Worm (Caenorhabditis elegans) whole organism, L2 larva: ENCODE measurements around the gene F07A11.4.

Experiments
- aly-2 ChIP-seq: fragments of 150-350 bp; optimal IDR thresholded peaks from 2 replicates; lab custom pipeline; 2014; ENCODE audit warnings: missing biosample characterization, missing genetic modification characterization
- ceh-16 ChIP-seq: fragments of 150-350 bp; optimal IDR thresholded peaks from 2 replicates; lab custom pipeline; 2014; ENCODE audit warnings: missing biosample characterization, missing genetic modification characterization
- mab-5 ChIP-seq: fragments of 150-350 bp; optimal IDR thresholded peaks from 2 replicates; lab custom pipeline; 2014; ENCODE audit warnings: missing biosample characterization, missing genetic modification characterization
- mdl-1 ChIP-seq, 2 experiments: fragments of 150-350 bp in 1 of 2; sonication (generic microtip) in 1 of 2; optimal IDR thresholded peaks; 2 replicates each; lab custom pipeline; 2017; ENCODE audit warnings: missing biosample characterization in 2 of 2, missing genetic modification characterization in 2 of 2
- nhr-237 ChIP-seq: fragments of 150-350 bp; optimal IDR thresholded peaks from 2 replicates; lab custom pipeline; 2014; ENCODE audit warnings: missing biosample characterization, missing genetic modification characterization
- nhr-25 ChIP-seq: fragments of 150-350 bp; sonication (generic microtip); optimal IDR thresholded peaks from 3 replicates; lab custom pipeline; 2014; ENCODE audit warnings: missing biosample characterization, missing genetic modification characterization

- TF ChIP-seq aly-2 (tag; lab: Kevin White, UChicago) (no peak), mab-5 (tag; lab: Kevin White, UChicago) (no peak), nhr-237 (no peak), mdl-1 (tag; optimal IDR thresholded peaks at IDR 0.05; lab: Kevin White, UChicago) (no peak), nhr-25 (no peak), ceh-16 (tag; lab: Kevin White, UChicago) (no peak)
These were observed at the start of gene F07A11.4 for ce11 chrII:11600711-11601110.
